Fruit fly (Drosophila melanogaster) whole organism, adult: ENCODE results near the gene CG43219.

ENCODE experiments used
- CG11617 ChIP-seq: fragments of 200-800 bp; sonication (Bioruptor generic); optimal IDR thresholded peaks from 2 replicates; lab custom pipeline; 2017; ENCODE audit warnings: mild to moderate bottlenecking, missing biosample characterization, missing genetic modification reagents, missing genetic modification characterization
- CG12768 ChIP-seq: fragments of 200-800 bp; sonication (Bioruptor generic); optimal IDR thresholded peaks from 2 replicates; lab custom pipeline; 2017; ENCODE audit warnings: missing biosample characterization, missing genetic modification characterization, mild to moderate bottlenecking, moderate library complexity, missing genetic modification reagents
- CG14711 ChIP-seq: fragments of 200-800 bp; sonication (Bioruptor generic); optimal IDR thresholded peaks from 2 replicates; lab custom pipeline; 2018; ENCODE audit warnings: missing biosample characterization, mild to moderate bottlenecking, missing genetic modification characterization, moderate library complexity
- CG1620 ChIP-seq: fragments of 200-800 bp; sonication (Bioruptor generic); optimal IDR thresholded peaks from 2 replicates; lab custom pipeline; 2016; ENCODE audit warnings: missing biosample characterization, missing genetic modification characterization
- CG33017 ChIP-seq: fragments of 200-800 bp; sonication (Bioruptor generic); optimal IDR thresholded peaks from 2 replicates; lab custom pipeline; 2018; ENCODE audit warnings: missing biosample characterization, mild to moderate bottlenecking, missing genetic modification characterization, moderate library complexity
- CG5204 ChIP-seq: fragments of 200-800 bp; sonication (Bioruptor generic); optimal IDR thresholded peaks from 2 replicates; lab custom pipeline; 2016; ENCODE audit warnings: missing biosample characterization, missing genetic modification characterization
- CG7045 ChIP-seq: fragments of 200-800 bp; sonication (Bioruptor generic); optimal IDR thresholded peaks from 2 replicates; lab custom pipeline; 2017; ENCODE audit warnings: missing biosample characterization, mild to moderate bottlenecking, missing genetic modification characterization
- CG7101 ChIP-seq: fragments of 200-800 bp; sonication (Bioruptor generic); optimal IDR thresholded peaks from 2 replicates; lab custom pipeline; 2018; ENCODE audit warnings: missing biosample characterization, mild to moderate bottlenecking, missing genetic modification characterization, moderate library complexity
- Clk ChIP-seq: fragments of 200-800 bp; sonication (Bioruptor generic); optimal IDR thresholded peaks from 2 replicates; lab custom pipeline; 2017; ENCODE audit warnings: missing biosample characterization, missing genetic modification characterization
- Crg-1 ChIP-seq: fragments of 200-800 bp; sonication (Bioruptor generic); optimal IDR thresholded peaks from 2 replicates; lab custom pipeline; 2016; ENCODE audit warnings: missing biosample characterization, missing genetic modification characterization
- Hr96 ChIP-seq: fragments of 200-800 bp; sonication (Bioruptor generic); optimal IDR thresholded peaks from 2 replicates; lab custom pipeline; 2016; ENCODE audit warnings: missing biosample characterization, missing genetic modification characterization
- Mnt ChIP-seq: fragments of 200-800 bp; sonication (Bioruptor generic); optimal IDR thresholded peaks from 2 replicates; lab custom pipeline; 2016; ENCODE audit warnings: missing biosample characterization, mild to moderate bottlenecking, missing genetic modification characterization
- bab1 ChIP-seq: fragments of 200-800 bp; sonication (Bioruptor generic); optimal IDR thresholded peaks from 3 replicates; lab custom pipeline; 2019; ENCODE audit warnings: missing biosample characterization, mild to moderate bottlenecking, missing genetic modification characterization, moderate library complexity
- cic ChIP-seq: fragments of 200-800 bp; sonication (Bioruptor generic); optimal IDR thresholded peaks from 2 replicates; lab custom pipeline; 2017; ENCODE audit warnings: missing biosample characterization, mild to moderate bottlenecking, missing genetic modification characterization, moderate library complexity
- cnc ChIP-seq, 2 experiments: fragments of >200 bp; optimal IDR thresholded peaks; 2 replicates each; lab custom pipeline; 2017
- kay ChIP-seq: fragments of 200-800 bp; sonication (Bioruptor generic); peaks from one replicate; lab custom pipeline; 2016; ENCODE audit warnings: missing biosample characterization, missing genetic modification characterization, borderline replicate concordance
- ovo ChIP-seq: fragments of 200-800 bp; sonication (Bioruptor generic); optimal IDR thresholded peaks from 2 replicates; lab custom pipeline; 2016; ENCODE audit warnings: missing biosample characterization, missing genetic modification characterization
- pad ChIP-seq: fragments of 200-800 bp; sonication (Bioruptor generic); optimal IDR thresholded peaks from 3 replicates; lab custom pipeline; 2017; ENCODE audit warnings: missing biosample characterization, missing genetic modification characterization, mild to moderate bottlenecking, moderate library complexity, missing genetic modification reagents
- tj ChIP-seq: fragments of 200-800 bp; sonication (Bioruptor generic); optimal IDR thresholded peaks from 3 replicates; lab custom pipeline; 2017; ENCODE audit warnings: missing biosample characterization, mild to moderate bottlenecking, missing genetic modification characterization, moderate library complexity
- toe ChIP-seq: fragments of 200-800 bp; sonication (Bioruptor generic); optimal IDR thresholded peaks from 2 replicates; lab custom pipeline; 2016; ENCODE audit warnings: missing biosample characterization, missing genetic modification characterization

Gene CG43219

dm6 chr3L:21257731-21258130 lies 37.5 kb downstream of the CG43219 start, which contains the start of gene CG43218:
Gene CG43218, plus strand, starts transcription at chr3L:21258020.
- no peak for TF ChIP-seq cic (GFP tag; lab: Kevin White, UChicago)

dm6 chr3L:21259257-21259656 lies 39.1 kb downstream of the CG43219 start:
- TF ChIP-seq CG5204 (no peak), Hr96 (GFP tag; lab: Kevin White, UChicago) (no peak), tj (no peak), Mnt (GFP tag; lab: Kevin White, UChicago) (no peak), CG7101 (tag; lab: Kevin White, UChicago) (no peak), cic (GFP tag; lab: Kevin White, UChicago) (no peak), bab1 (no peak)

- TF ChIP-seq toe (GFP tag; lab: Kevin White, UChicago), result no peak
- TF ChIP-seq CG14711, result no peak
- peak; percentile 17 for TF ChIP-seq tj
These were observed 41.4 kb downstream of the CG43219 start for dm6 chr3L:21261403-21262164.

- no peak for TF ChIP-seq cic (GFP tag; lab: Kevin White, UChicago)
- no peak for TF ChIP-seq cnc (optimal IDR thresholded peaks at IDR 0.05; lab: Kevin White, UChicago)
- TF ChIP-seq CG1620 (GFP tag; lab: Kevin White, UChicago), result no peak
- no peak for TF ChIP-seq Crg-1 (GFP tag; lab: Kevin White, UChicago)
- TF ChIP-seq Clk (GFP tag; lab: Kevin White, UChicago), result no peak
- TF ChIP-seq CG5204, result no peak
- no peak for TF ChIP-seq kay
- TF ChIP-seq CG7101 (tag; lab: Kevin White, UChicago), result no peak
- TF ChIP-seq CG7045 (GFP tag; lab: Kevin White, UChicago), result no peak
- no peak for TF ChIP-seq tj
- no peak for TF ChIP-seq Hr96 (GFP tag; lab: Kevin White, UChicago)
- no peak for TF ChIP-seq pad (GFP tag; lab: Kevin White, UChicago)
- no peak for TF ChIP-seq CG12768
These were observed 42.2 kb downstream of the CG43219 start for dm6 chr3L:21262426-21262825.

DNA sequence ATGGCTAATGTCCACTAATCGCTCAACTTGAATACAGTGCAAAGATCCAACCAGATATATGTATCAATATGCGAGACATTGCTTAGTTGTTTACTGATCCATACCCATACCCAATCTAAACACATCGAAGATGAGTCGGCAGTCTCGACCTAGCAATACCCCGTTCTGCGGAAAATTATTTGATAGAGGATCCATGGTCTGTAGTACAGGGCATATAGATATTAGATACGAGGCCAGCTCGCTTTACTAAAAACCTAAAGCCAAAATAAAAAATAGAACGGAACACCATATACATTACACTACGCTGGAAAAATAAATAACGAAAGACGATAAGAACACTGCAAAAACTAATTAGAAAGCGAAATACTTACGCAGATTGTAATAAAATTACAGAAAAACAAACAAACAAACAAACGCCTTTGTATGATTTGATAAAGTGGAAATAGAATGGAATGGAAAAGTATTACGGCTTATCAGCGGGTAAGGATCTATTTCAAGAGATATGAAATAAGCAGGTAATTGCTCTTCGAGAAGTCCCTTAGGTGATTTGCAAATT lies 46.0 kb downstream of the CG43219 start:
- peak; percentile 58 for TF ChIP-seq cic (GFP tag; lab: Kevin White, UChicago)
- no peak for TF ChIP-seq bab1
- TF ChIP-seq CG12768, result peak; percentile 41
- no peak for TF ChIP-seq Crg-1 (GFP tag; lab: Kevin White, UChicago)
- TF ChIP-seq Clk (GFP tag; lab: Kevin White, UChicago), result no peak
- TF ChIP-seq CG7101 (tag; lab: Kevin White, UChicago), result peak; percentile 2
- peak; percentile 9 for TF ChIP-seq pad (GFP tag; lab: Kevin White, UChicago)
- peak; percentile 8 for TF ChIP-seq CG14711
- TF ChIP-seq CG33017 (tag; lab: Kevin White, UChicago), result peak; percentile 32
- TF ChIP-seq CG11617 (GFP tag; lab: Kevin White, UChicago), result peak; percentile 17

dm6 chr3L:21267862-21268385 lies 47.7 kb downstream of the CG43219 start, which contains the start of gene CG9391:
Gene CG9391, minus strand, starts transcription at chr3L:21268335.
- TF ChIP-seq CG14711 (peak; percentile 5), CG7101 (tag; lab: Kevin White, UChicago) (no peak), cic (GFP tag; lab: Kevin White, UChicago) (no peak), CG7045 (GFP tag; lab: Kevin White, UChicago) (no peak), Mnt (GFP tag; lab: Kevin White, UChicago) (no peak)

DNA sequence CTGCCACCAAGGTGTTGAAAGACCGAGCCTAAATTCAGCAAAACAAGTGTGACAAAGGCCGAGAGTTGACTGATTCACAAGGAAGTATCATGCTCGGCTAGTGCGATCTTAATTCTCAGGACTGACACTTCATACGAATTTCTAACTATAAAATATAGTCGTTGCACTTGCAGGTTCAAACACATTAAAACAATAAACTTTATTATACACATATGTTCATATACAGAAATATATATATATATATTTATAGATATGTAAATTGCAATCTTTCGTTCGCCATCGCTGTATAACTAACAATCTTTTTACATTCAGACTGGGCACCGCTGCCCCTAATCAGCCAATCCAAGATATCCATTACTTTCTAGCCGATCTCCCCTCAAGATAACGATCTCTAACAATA lies 50.3 kb downstream of the CG43219 start, which contains the start of gene CG9389:
Gene CG9389, minus strand, starts transcription at position 101 of the 400 bp plus-strand sequence.
- TF ChIP-seq Hr96 (GFP tag; lab: Kevin White, UChicago), result no peak
- TF ChIP-seq tj, result no peak
- TF ChIP-seq cnc (optimal IDR thresholded peaks at IDR 0.05; lab: Kevin White, UChicago), result no peak
- TF ChIP-seq ovo (GFP tag; lab: Kevin White, UChicago), result no peak
- no peak for TF ChIP-seq toe (GFP tag; lab: Kevin White, UChicago)
- TF ChIP-seq pad (GFP tag; lab: Kevin White, UChicago), result no peak
- no peak for TF ChIP-seq bab1
- TF ChIP-seq CG5204, result no peak
- no peak for TF ChIP-seq CG33017 (tag; lab: Kevin White, UChicago)
- TF ChIP-seq cic (GFP tag; lab: Kevin White, UChicago), result no peak
- no peak for TF ChIP-seq CG1620 (GFP tag; lab: Kevin White, UChicago)
- TF ChIP-seq kay, result no peak
- no peak for TF ChIP-seq CG7045 (GFP tag; lab: Kevin White, UChicago)
- TF ChIP-seq CG14711, result no peak
